Worm (Caenorhabditis elegans): ENCODE data around the gene F54D12.1.

ce11 chrII:1378259-1378658 is 21.9 kb upstream of the F54D12.1 start, which contains the start of gene F54D12.10:
- TF ChIP-seq daf-12 (tag; optimal IDR thresholded peaks at IDR 0.05), result no peak
- no peak for TF ChIP-seq nhr-28 (tag; optimal IDR thresholded peaks at IDR 0.05)

Measured in whole organism, L3 larva.